Fruit fly (Drosophila melanogaster) whole organism, wandering third instar larva: Measurements from ENCODE around the gene alpha-Man-IIb.

Experiments used
- Myc ChIP-seq: fragments of >200 bp; optimal IDR thresholded peaks from 2 replicates; lab custom pipeline; 2017
- Rel ChIP-seq, 2 experiments: fragments of 200-800 bp; sonication (Bioruptor generic) in 1 of 2; optimal IDR thresholded peaks; 2 replicates in 1 of 2; 3 replicates in 1 of 2; lab custom pipeline; 2016 to 2019; ENCODE audit warnings: mild to moderate bottlenecking in 2 of 2, missing biosample characterization in 2 of 2, missing genetic modification characterization in 2 of 2, moderate library complexity in 1 of 2

- TF ChIP-seq Rel (GFP tag; optimal IDR thresholded peaks at IDR 0.05; lab: Kevin White, UChicago) (no peak), Rel (tag; optimal IDR thresholded peaks at IDR 0.05; lab: Kevin White, UChicago) (no peak), Myc (no peak)
Observed at dm6 chr3R:15786538-15786937, 17.5 kb upstream of the alpha-Man-IIb start, which contains the start of gene CG9590.
